Worm (Caenorhabditis elegans): ENCODE data around the gene unc-30.

Gene unc-30

ce11 chrIV:13078342-13078741 is 40.4 kb upstream of the unc-30 start:
- TF ChIP-seq snpc-3.4 (tag; optimal IDR thresholded peaks at IDR 0.05), result no peak
- TF ChIP-seq nhr-90 (tag; optimal IDR thresholded peaks at IDR 0.05), result no peak
- TF ChIP-seq F37B4.10 (GFP tag; IDR thresholded peaks at IDR 0.05), result no peak
- TF ChIP-seq ekl-4 (GFP tag; IDR thresholded peaks at IDR 0.05), result no peak
- TF ChIP-seq nfya-2 (GFP tag; IDR thresholded peaks at IDR 0.05), result no peak
- no peak for TF ChIP-seq xnd-1 (tag; optimal IDR thresholded peaks at IDR 0.05)
- TF ChIP-seq madf-10 (tag; optimal IDR thresholded peaks at IDR 0.05), result no peak
- TF ChIP-seq nfya-1 (tag; optimal IDR thresholded peaks at IDR 0.05; ENCODE audit: borderline replicate concordance, insufficient read depth), result no peak
- TF ChIP-seq athp-1 (tag; optimal IDR thresholded peaks at IDR 0.05), result no peak
- no peak for TF ChIP-seq mel-28 (tag; optimal IDR thresholded peaks at IDR 0.05; ENCODE audit: borderline replicate concordance)
- no peak for TF ChIP-seq gei-17 (GFP tag; optimal IDR thresholded peaks at IDR 0.05)
- TF ChIP-seq bed-1 (GFP tag; IDR thresholded peaks at IDR 0.05), result no peak
- TF ChIP-seq lir-1 (GFP tag; conservative IDR thresholded peaks at IDR 0.05), result no peak
- no peak for TF ChIP-seq madf-8 (GFP tag; conservative IDR thresholded peaks at IDR 0.05)
- TF ChIP-seq Y95B8A.8 (GFP tag; IDR thresholded peaks at IDR 0.05), result no peak

ce11 chrIV:13079119-13079518 is 39.7 kb upstream of the unc-30 start, which contains the start of gene C39E9.8:
Gene C39E9.8 (plus strand): TSS chrIV:13079446.
- peak; percentile 36 for TF ChIP-seq ceh-27 (GFP tag; optimal IDR thresholded peaks at IDR 0.05)
- TF ChIP-seq bed-2 (GFP tag; IDR thresholded peaks at IDR 0.05), result no peak
- 0 out of 2 replicates have a peak, but pooled peaks have one; percentile 38 for TF ChIP-seq cebp-2 (GFP tag; IDR thresholded peaks at IDR 0.05)
- no peak for TF ChIP-seq cebp-1 (GFP tag; IDR thresholded peaks at IDR 0.05)
- peak; percentile 24 for TF ChIP-seq cebp-1 (tag; optimal IDR thresholded peaks at IDR 0.05)
- peak; percentile 38 for TF ChIP-seq ztf-26 (tag; optimal IDR thresholded peaks at IDR 0.05)

ce11 chrIV:13080185-13080584 is 38.6 kb upstream of the unc-30 start:
- TF ChIP-seq T07F8.4 (tag; optimal IDR thresholded peaks at IDR 0.05) (no peak), ceh-79 (tag; optimal IDR thresholded peaks at IDR 0.05) (no peak), F33H1.4 (GFP tag; IDR thresholded peaks at IDR 0.05) (no peak), gei-17 (GFP tag; optimal IDR thresholded peaks at IDR 0.05) (no peak), hlh-12 (tag; optimal IDR thresholded peaks at IDR 0.05) (no peak), Y67H2A.10 (GFP tag; conservative IDR thresholded peaks at IDR 0.05) (no peak), lin-26 (GFP tag; IDR thresholded peaks at IDR 0.05) (no peak), Y95B8A.8 (GFP tag; IDR thresholded peaks at IDR 0.05) (no peak), aptf-3 (GFP tag; IDR thresholded peaks at IDR 0.05) (no peak), Y56A3A.18 (GFP tag; IDR thresholded peaks at IDR 0.05) (no peak), B0019.2 (GFP tag; conservative IDR thresholded peaks at IDR 0.05) (no peak), ztf-22 (GFP tag; optimal IDR thresholded peaks at IDR 0.05) (no peak), snpc-1.3 (tag; optimal IDR thresholded peaks at IDR 0.05; ENCODE audit: insufficient read depth) (no peak)

ce11 chrIV:13080861-13081260 is 37.9 kb upstream of the unc-30 start:
- TF ChIP-seq madf-6 (GFP tag; IDR thresholded peaks at IDR 0.05) (0 out of 2 replicates have a peak, but pooled peaks have one; percentile 6), efl-1 (GFP tag; optimal IDR thresholded peaks at IDR 0.05) (no peak), ama-1 (optimal IDR thresholded peaks at IDR 0.05) (peak; percentile 31), ama-1 (GFP tag; optimal IDR thresholded peaks at IDR 0.05) (no peak), repo-1 (tag; optimal IDR thresholded peaks at IDR 0.05) (peak; percentile 40)

All from whole organism, young adult.